Worm (Caenorhabditis elegans): ENCODE results near the gene pmk-2.

DNA sequence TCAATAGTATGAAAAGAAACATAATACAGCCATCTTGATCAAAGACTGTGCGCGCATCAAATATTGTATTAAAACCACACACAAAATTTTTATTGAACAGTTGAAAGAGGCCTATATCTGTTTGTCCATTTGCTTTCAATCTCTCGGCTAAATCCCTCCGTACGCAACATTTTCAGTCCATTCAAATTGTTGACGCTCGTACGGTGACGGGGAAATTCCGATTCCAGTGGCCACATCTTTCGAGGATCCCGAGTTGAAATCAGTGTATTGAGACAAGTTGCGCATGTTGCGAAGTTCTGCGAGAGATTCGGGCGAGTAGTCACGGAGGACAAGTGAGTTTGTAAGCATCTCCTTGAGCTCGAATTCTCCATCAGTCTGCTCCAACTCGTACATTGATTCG, 21.2 kb downstream of the pmk-2 start:
- no peak for TF ChIP-seq nhr-12 (tag; optimal IDR thresholded peaks at IDR 0.05)
- no peak for TF ChIP-seq unc-55 (GFP tag; optimal IDR thresholded peaks at IDR 0.05)
- no peak for TF ChIP-seq mdl-1 (tag; optimal IDR thresholded peaks at IDR 0.05)
- no peak for TF ChIP-seq elt-1 (tag; optimal IDR thresholded peaks at IDR 0.05)
- no peak for TF ChIP-seq lin-13 (GFP tag; optimal IDR thresholded peaks at IDR 0.05)
- no peak for TF ChIP-seq elt-3 (tag; optimal IDR thresholded peaks at IDR 0.05)
- TF ChIP-seq ztf-11 (tag; optimal IDR thresholded peaks at IDR 0.05): no peak
- TF ChIP-seq egl-27 (tag; optimal IDR thresholded peaks at IDR 0.05): no peak
- TF ChIP-seq lsy-2 (tag; optimal IDR thresholded peaks at IDR 0.05): no peak

All from whole organism, L2 larva.